Worm (Caenorhabditis elegans) whole organism, L4 larva: ENCODE results near the gene clc-13.

Source experiments
- D1046.2 ChIP-seq: fragments of 200-800 bp; sonication (Bioruptor generic); IDR thresholded peaks from 2 replicates; pipeline ENCODE4 v1.3.6; 2022; ENCODE audit warnings: missing genetic modification characterization, missing compliant biosample characterization
- F10B5.3 ChIP-seq: sonication (generic microtip); optimal IDR thresholded peaks from 2 replicates; lab custom pipeline; 2016; ENCODE audit warnings: mild to moderate bottlenecking, missing genetic modification characterization, missing compliant biosample characterization
- F26F4.8 ChIP-seq: fragments of 200-800 bp; sonication (Bioruptor generic); conservative IDR thresholded peaks from 2 replicates; pipeline ENCODE4 v1.3.6; 2022; ENCODE audit warnings: missing genetic modification characterization, missing compliant biosample characterization
- Y105C5A.15 ChIP-seq: fragments of 200-800 bp; sonication (Bioruptor generic); IDR thresholded peaks from 2 replicates; pipeline ENCODE4 v1.3.6; 2022; ENCODE audit warnings: missing genetic modification characterization, missing compliant biosample characterization
- Y48G9A.11 ChIP-seq: fragments of 200-800 bp; sonication (Bioruptor generic); IDR thresholded peaks from 2 replicates; pipeline ENCODE4 v1.3.6; 2022; ENCODE audit warnings: missing genetic modification reagents, missing genetic modification characterization, missing compliant biosample characterization
- ceh-32 ChIP-seq: sonication (generic microtip); optimal IDR thresholded peaks from 2 replicates; lab custom pipeline; 2016; ENCODE audit warnings: mild to moderate bottlenecking, missing genetic modification characterization, missing compliant biosample characterization; ENCODE audit not compliant: poor library complexity
- ces-1 ChIP-seq: fragments of 150-350 bp; sonication (generic microtip); optimal IDR thresholded peaks from 4 replicates; lab custom pipeline; 2014; ENCODE audit warnings: missing biosample characterization, missing genetic modification reagents, missing genetic modification characterization
- cey-2 ChIP-seq: sonication (generic microtip); optimal IDR thresholded peaks from 3 replicates; lab custom pipeline; 2017; ENCODE audit warnings: missing genetic modification characterization, mild to moderate bottlenecking, missing compliant biosample characterization, antibody characterized with exemption, borderline replicate concordance; ENCODE audit not compliant: insufficient read depth
- dmd-6 ChIP-seq: fragments of 200-800 bp; sonication (Bioruptor generic); IDR thresholded peaks from 2 replicates; pipeline ENCODE4 v1.3.6; 2022; ENCODE audit warnings: missing genetic modification reagents, missing genetic modification characterization, missing compliant biosample characterization
- hlh-30 ChIP-seq: sonication (generic microtip); optimal IDR thresholded peaks from 2 replicates; lab custom pipeline; 2017; ENCODE audit warnings: antibody characterized with exemption, mild to moderate bottlenecking, missing genetic modification characterization, missing compliant biosample characterization; ENCODE audit not compliant: insufficient read depth
- hmg-1.1 ChIP-seq: fragments of 200-800 bp; sonication (Bioruptor generic); IDR thresholded peaks from 2 replicates; pipeline ENCODE4 v1.3.6; 2022; ENCODE audit warnings: missing genetic modification reagents, missing genetic modification characterization, missing compliant biosample characterization
- jun-1 ChIP-seq: fragments of 150-350 bp; optimal IDR thresholded peaks from 2 replicates; lab custom pipeline; 2014; ENCODE audit warnings: missing biosample characterization, missing genetic modification reagents, missing genetic modification characterization
- lin-13 ChIP-seq: fragments of 150-350 bp; optimal IDR thresholded peaks from 2 replicates; lab custom pipeline; 2014; ENCODE audit warnings: missing biosample characterization, missing genetic modification reagents, missing genetic modification characterization
- lin-15B ChIP-seq: fragments of 150-350 bp; sonication (generic microtip); optimal IDR thresholded peaks from 3 replicates; lab custom pipeline; 2014; ENCODE audit warnings: missing biosample characterization, missing genetic modification characterization
- lin-39 ChIP-seq: fragments of 150-350 bp; optimal IDR thresholded peaks from 2 replicates; lab custom pipeline; 2014; ENCODE audit warnings: missing biosample characterization, missing genetic modification reagents, missing genetic modification characterization
- madf-9 ChIP-seq: fragments of 200-800 bp; sonication (Bioruptor generic); conservative IDR thresholded peaks from 2 replicates; pipeline ENCODE4 v1.3.6; 2022; ENCODE audit warnings: missing genetic modification reagents, missing genetic modification characterization, missing compliant biosample characterization
- mdt-29 ChIP-seq: fragments of 200-800 bp; sonication (Bioruptor generic); IDR thresholded peaks from 2 replicates; pipeline ENCODE4 v1.3.6; 2022; ENCODE audit warnings: missing genetic modification reagents, missing genetic modification characterization, missing compliant biosample characterization
- mxl-2 ChIP-seq: fragments of 200-800 bp; sonication (Bioruptor generic); conservative IDR thresholded peaks from 2 replicates; pipeline ENCODE4 v1.3.6; 2022; ENCODE audit warnings: missing genetic modification reagents, missing genetic modification characterization, missing compliant biosample characterization
- nhr-28 ChIP-seq: fragments of 150-350 bp; optimal IDR thresholded peaks from 2 replicates; lab custom pipeline; 2014; ENCODE audit warnings: missing biosample characterization, missing genetic modification characterization
- nhr-77 ChIP-seq: fragments of 150-350 bp; optimal IDR thresholded peaks from 2 replicates; lab custom pipeline; 2014; ENCODE audit warnings: missing biosample characterization, missing genetic modification characterization
- pqm-1 ChIP-seq: sonication (generic microtip); optimal IDR thresholded peaks from 2 replicates; lab custom pipeline; 2017; ENCODE audit warnings: missing biosample characterization, missing genetic modification characterization
- rbr-2 ChIP-seq: sonication (generic microtip); optimal IDR thresholded peaks from 2 replicates; lab custom pipeline; 2016; ENCODE audit warnings: missing genotype, missing genetic modification characterization, missing compliant biosample characterization
- set-16 ChIP-seq: fragments of 200-800 bp; sonication (Bioruptor generic); IDR thresholded peaks from 2 replicates; pipeline ENCODE4 v1.3.6; 2022; ENCODE audit warnings: missing genetic modification reagents, missing genetic modification characterization, missing compliant biosample characterization
- skn-1 ChIP-seq: fragments of 150-350 bp; optimal IDR thresholded peaks from 2 replicates; lab custom pipeline; 2014; ENCODE audit warnings: missing biosample characterization, missing genetic modification characterization
- unc-130 ChIP-seq: sonication (generic microtip); optimal IDR thresholded peaks from 2 replicates; lab custom pipeline; 2016; ENCODE audit warnings: missing genetic modification reagents, missing genetic modification characterization, missing compliant biosample characterization
- unc-39 ChIP-seq: sonication (generic microtip); optimal IDR thresholded peaks from 2 replicates; lab custom pipeline; 2017; ENCODE audit warnings: missing biosample characterization, missing genetic modification characterization
- unc-62 ChIP-seq, 3 experiments: fragments of 150-350 bp in 1 of 3; sonication (generic microtip); optimal IDR thresholded peaks in 2 of 3; peaks in 1 of 3; 1 replicate in 1 of 3; 2 replicates in 2 of 3; lab custom pipeline; 2014 to 2017; ENCODE audit warnings: missing biosample characterization in 3 of 3, missing genetic modification characterization in 3 of 3, missing genetic modification reagents in 3 of 3, missing genotype in 1 of 3
- zfp-3 ChIP-seq: fragments of 200-800 bp; sonication (Bioruptor generic); conservative IDR thresholded peaks from 2 replicates; pipeline ENCODE4 v1.3.6; 2022; ENCODE audit warnings: missing genetic modification reagents, missing genetic modification characterization, missing compliant biosample characterization
- zip-11 ChIP-seq: fragments of 200-800 bp; sonication (Bioruptor generic); IDR thresholded peaks from 2 replicates; pipeline ENCODE4 v1.3.6; 2022; ENCODE audit warnings: missing genetic modification characterization, missing compliant biosample characterization
- ztf-7 ChIP-seq: fragments of 150-350 bp; optimal IDR thresholded peaks from 2 replicates; lab custom pipeline; 2014; ENCODE audit warnings: missing biosample characterization, missing genetic modification characterization

The clc-13 gene

ce11 chrV:17005189-17005588 lies 9.0 kb upstream of the clc-13 start, which contains the start of gene srh-131:
Gene srh-131, plus strand, starts transcription at chrV:17005489.
- no peak for TF ChIP-seq zfp-3 (GFP tag; lab: Robert Waterston, UW)
- no peak for TF ChIP-seq nhr-77 (tag; lab: Kevin White, UChicago)

- no peak for TF ChIP-seq mxl-2 (GFP tag; lab: Robert Waterston, UW)
- no peak for TF ChIP-seq rbr-2 (tag; lab: Kevin White, UChicago)
- TF ChIP-seq F10B5.3: no peak
- no peak for TF ChIP-seq set-16 (GFP tag; lab: Robert Waterston, UW)
- no peak for TF ChIP-seq ces-1 (GFP tag; lab: Kevin White, UChicago)
- no peak for TF ChIP-seq lin-15B (tag; lab: Kevin White, UChicago)
- TF ChIP-seq unc-62 (GFP tag; optimal IDR thresholded peaks at IDR 0.05 in 1 of 2; lab: Kevin White, UChicago): peak in 1 of 2 experiments; percentile 21
- no peak for TF ChIP-seq unc-62 (tag; optimal IDR thresholded peaks at IDR 0.05; lab: Kevin White, UChicago)
Observed at ce11 chrV:17008302-17008701, 5.9 kb upstream of the clc-13 start, which contains the start of gene sri-69. Gene sri-69, minus strand, starts transcription at chrV:17008402.

- TF ChIP-seq dmd-6: peak; percentile 47; the same call in 1 of the 2 replicates
- no peak for TF ChIP-seq lin-13 (GFP tag; lab: Kevin White, UChicago)
- peak in 1 of 2 experiments; percentile 26 for TF ChIP-seq unc-62 (GFP tag; optimal IDR thresholded peaks at IDR 0.05 in 1 of 2; lab: Kevin White, UChicago)
- TF ChIP-seq unc-62 (tag; optimal IDR thresholded peaks at IDR 0.05; lab: Kevin White, UChicago): no peak
- TF ChIP-seq nhr-28 (tag; lab: Kevin White, UChicago): peak; percentile 15
- TF ChIP-seq pqm-1 (tag; lab: Kevin White, UChicago): peak; percentile 14
Observed at ce11 chrV:17009342-17010064, 4.7 kb upstream of the clc-13 start, which contains the start of the genes clc-12 and clec-240. Gene clc-12, minus strand, starts transcription at chrV:17009388. Gene clec-240, plus strand, starts transcription at chrV:17010014.

- TF ChIP-seq jun-1 (no peak), zip-11 (no peak), unc-62 (GFP tag; optimal IDR thresholded peaks at IDR 0.05 in 1 of 2; lab: Kevin White, UChicago) (no peak), unc-62 (tag; optimal IDR thresholded peaks at IDR 0.05; lab: Kevin White, UChicago) (no peak), cey-2 (tag; lab: Kevin White, UChicago) (no peak), ceh-32 (tag; lab: Kevin White, UChicago) (no peak), F26F4.8 (GFP tag; lab: Robert Waterston, UW) (no peak), Y105C5A.15 (GFP tag; lab: Robert Waterston, UW) (no peak), madf-9 (GFP tag; lab: Robert Waterston, UW) (no peak), hmg-1.1 (GFP tag; lab: Robert Waterston, UW) (no peak)
Observed at ce11 chrV:17013232-17013631, 976 bp upstream of the clc-13 start, which contains the start of gene clec-241. Gene clec-241, minus strand, starts transcription at chrV:17013332.

- TF ChIP-seq unc-130 (no peak), ztf-7 (tag; lab: Kevin White, UChicago) (no peak), zip-11 (no peak), lin-39 (tag; lab: Kevin White, UChicago) (no peak), hlh-30 (tag; lab: Kevin White, UChicago) (no peak)
Observed at ce11 chrV:17016787-17017186, 2.6 kb downstream of the clc-13 start, which contains the start of gene srh-97. Gene srh-97, plus strand, starts transcription at chrV:17017087.

- TF ChIP-seq unc-39 (no peak), lin-15B (tag; lab: Kevin White, UChicago) (no peak), D1046.2 (no peak), skn-1 (tag; lab: Kevin White, UChicago) (no peak), mdt-29 (GFP tag; lab: Robert Waterston, UW) (no peak), Y48G9A.11 (GFP tag; lab: Robert Waterston, UW) (no peak)
Observed at ce11 chrV:17019690-17020089, 5.5 kb downstream of the clc-13 start, which contains the start of gene F49H6.17. Gene F49H6.17, plus strand, starts transcription at chrV:17019990.
